Worm (Caenorhabditis elegans) whole organism, L4 larva: ENCODE results near the gene col-146.

Source experiments
- F37D6.2 ChIP-seq: sonication (generic microtip); optimal IDR thresholded peaks from 2 replicates; lab custom pipeline; 2016; ENCODE audit warnings: mild to moderate bottlenecking, missing genetic modification characterization, missing compliant biosample characterization
- T20F7.1 ChIP-seq: fragments of 200-800 bp; sonication (Bioruptor generic); optimal IDR thresholded peaks from 2 replicates; lab custom pipeline; 2018; ENCODE audit warnings: mild to moderate bottlenecking, missing genetic modification characterization, missing compliant biosample characterization
- aha-1 ChIP-seq: fragments of 150-350 bp; peaks from one replicate; lab custom pipeline; 2014; ENCODE audit warnings: missing biosample characterization, missing genetic modification characterization
- ceh-28 ChIP-seq: fragments of 150-350 bp; optimal IDR thresholded peaks from 2 replicates; lab custom pipeline; 2014; ENCODE audit warnings: missing biosample characterization, missing genetic modification reagents, missing genetic modification characterization
- ceh-82 ChIP-seq: sonication (generic microtip); optimal IDR thresholded peaks from 2 replicates; lab custom pipeline; 2017; ENCODE audit warnings: missing biosample characterization, missing genetic modification characterization
- ces-1 ChIP-seq: fragments of 150-350 bp; sonication (generic microtip); optimal IDR thresholded peaks from 4 replicates; lab custom pipeline; 2014; ENCODE audit warnings: missing biosample characterization, missing genetic modification reagents, missing genetic modification characterization
- ctbp-1 ChIP-seq: fragments of 200-800 bp; sonication (Bioruptor generic); IDR thresholded peaks from 2 replicates; pipeline ENCODE4 v1.3.6; 2022; ENCODE audit warnings: missing genetic modification reagents, missing genetic modification characterization, missing compliant biosample characterization
- daf-16 ChIP-seq, 3 experiments: sonication (generic microtip); optimal IDR thresholded peaks; 2 replicates each; lab custom pipeline; 2016 to 2017; ENCODE audit warnings: missing genetic modification characterization in 3 of 3, missing genetic modification reagents in 3 of 3, mild to moderate bottlenecking in 2 of 3, missing compliant biosample characterization in 2 of 3, missing biosample characterization in 1 of 3, moderate library complexity in 1 of 3
- daf-8 ChIP-seq: fragments of 200-800 bp; sonication (Bioruptor generic); IDR thresholded peaks from 2 replicates; pipeline ENCODE4 v1.3.6; 2022; ENCODE audit warnings: missing genetic modification characterization, missing compliant biosample characterization
- dmd-9 ChIP-seq: fragments of 200-800 bp; sonication (Bioruptor generic); IDR thresholded peaks from 2 replicates; pipeline ENCODE4 v1.3.6; 2022; ENCODE audit warnings: missing genetic modification reagents, missing genetic modification characterization, missing compliant biosample characterization
- dpl-1 ChIP-seq: fragments of 150-350 bp; optimal IDR thresholded peaks from 2 replicates; lab custom pipeline; 2014; ENCODE audit warnings: missing biosample characterization, missing genetic modification reagents, missing genetic modification characterization
- dve-1 ChIP-seq: sonication (generic microtip); optimal IDR thresholded peaks from 2 replicates; lab custom pipeline; 2017; ENCODE audit warnings: antibody characterized with exemption, mild to moderate bottlenecking, missing genetic modification characterization, missing compliant biosample characterization; ENCODE audit not compliant: insufficient read depth
- egl-43 ChIP-seq: fragments of 200-800 bp; sonication (Bioruptor generic); IDR thresholded peaks from 2 replicates; pipeline ENCODE4 v1.3.6; 2022; ENCODE audit warnings: missing genetic modification reagents, missing genetic modification characterization, missing compliant biosample characterization
- fkh-10 ChIP-seq: fragments of 150-350 bp; optimal IDR thresholded peaks from 2 replicates; lab custom pipeline; 2014; ENCODE audit warnings: missing biosample characterization, missing genetic modification reagents, missing genetic modification characterization
- hlh-30 ChIP-seq: sonication (generic microtip); optimal IDR thresholded peaks from 2 replicates; lab custom pipeline; 2017; ENCODE audit warnings: antibody characterized with exemption, mild to moderate bottlenecking, missing genetic modification characterization, missing compliant biosample characterization; ENCODE audit not compliant: insufficient read depth
- hmg-1.1 ChIP-seq: fragments of 200-800 bp; sonication (Bioruptor generic); IDR thresholded peaks from 2 replicates; pipeline ENCODE4 v1.3.6; 2022; ENCODE audit warnings: missing genetic modification reagents, missing genetic modification characterization, missing compliant biosample characterization
- lim-7 ChIP-seq: fragments of 200-800 bp; sonication (Bioruptor generic); IDR thresholded peaks from 2 replicates; pipeline ENCODE4 v1.3.6; 2022; ENCODE audit warnings: missing genetic modification characterization, missing compliant biosample characterization
- lsy-2 ChIP-seq, 2 experiments: fragments of 150-350 bp in 1 of 2; sonication (generic microtip) in 1 of 2; optimal IDR thresholded peaks; 2 replicates each; lab custom pipeline; 2014 to 2017; ENCODE audit warnings: missing biosample characterization in 2 of 2, missing genetic modification characterization in 2 of 2
- madf-5 ChIP-seq, 2 experiments: fragments of 200-800 bp; sonication (Bioruptor generic); IDR thresholded peaks; 2 replicates each; pipeline ENCODE4 v1.3.6; 2022; ENCODE audit warnings: missing compliant biosample characterization in 2 of 2, missing genetic modification characterization in 2 of 2
- mdl-1 ChIP-seq, 2 experiments: fragments of 150-350 bp in 1 of 2; sonication (generic microtip) in 1 of 2; optimal IDR thresholded peaks; 2 replicates each; lab custom pipeline; 2014 to 2017; ENCODE audit warnings: missing biosample characterization in 2 of 2, missing genetic modification characterization in 2 of 2
- mep-1 ChIP-seq: fragments of 150-350 bp; sonication (generic microtip); optimal IDR thresholded peaks from 3 replicates; lab custom pipeline; 2014; ENCODE audit warnings: missing biosample characterization, missing genetic modification characterization
- mxl-3 ChIP-seq: fragments of 200-800 bp; sonication (Bioruptor generic); optimal IDR thresholded peaks from 2 replicates; lab custom pipeline; 2018; ENCODE audit warnings: mild to moderate bottlenecking, missing genetic modification characterization, missing compliant biosample characterization
- nhr-28 ChIP-seq: fragments of 150-350 bp; optimal IDR thresholded peaks from 2 replicates; lab custom pipeline; 2014; ENCODE audit warnings: missing biosample characterization, missing genetic modification characterization
- nhr-48 ChIP-seq: sonication (generic microtip); optimal IDR thresholded peaks from 2 replicates; lab custom pipeline; 2016; ENCODE audit warnings: mild to moderate bottlenecking, missing genetic modification characterization, missing compliant biosample characterization
- nhr-76 ChIP-seq: fragments of 150-350 bp; optimal IDR thresholded peaks from 2 replicates; lab custom pipeline; 2014; ENCODE audit warnings: missing biosample characterization, missing genetic modification characterization
- php-3 ChIP-seq: fragments of 200-800 bp; sonication (Bioruptor generic); IDR thresholded peaks from 2 replicates; pipeline ENCODE4 v1.3.6; 2022; ENCODE audit warnings: missing genetic modification reagents, missing genetic modification characterization, missing compliant biosample characterization
- pqm-1 ChIP-seq: sonication (generic microtip); optimal IDR thresholded peaks from 2 replicates; lab custom pipeline; 2017; ENCODE audit warnings: missing biosample characterization, missing genetic modification characterization
- snpc-4 ChIP-seq: fragments of 150-350 bp; optimal IDR thresholded peaks from 2 replicates; lab custom pipeline; 2014; ENCODE audit warnings: missing biosample characterization, missing genetic modification characterization
- unc-62 ChIP-seq, 3 experiments: fragments of 150-350 bp in 1 of 3; sonication (generic microtip); optimal IDR thresholded peaks in 2 of 3; peaks in 1 of 3; 1 replicate in 1 of 3; 2 replicates in 2 of 3; lab custom pipeline; 2014 to 2017; ENCODE audit warnings: missing biosample characterization in 3 of 3, missing genetic modification characterization in 3 of 3, missing genetic modification reagents in 3 of 3, missing genotype in 1 of 3

col-146 gene

DNA sequence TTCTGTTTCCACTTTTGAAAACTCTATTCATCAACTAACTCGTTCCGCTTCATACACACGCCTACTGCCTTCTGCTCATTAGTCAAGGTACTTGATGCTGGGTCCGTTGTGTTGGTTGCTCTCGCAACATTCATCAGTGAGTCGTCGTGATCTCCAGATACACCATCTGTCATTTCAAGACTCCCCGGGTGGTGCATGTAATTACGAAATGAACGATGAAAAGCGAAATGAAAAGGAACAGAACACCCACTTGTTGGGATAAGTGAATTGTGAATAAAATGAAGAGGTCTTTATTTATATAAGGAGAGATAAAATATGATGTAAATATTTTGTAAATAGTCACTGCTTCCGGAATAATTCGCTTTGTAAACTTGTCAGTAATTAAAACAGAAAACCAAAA is 34.2 kb downstream of the col-146 start:
- TF ChIP-seq dpl-1, result no peak
- no peak for TF ChIP-seq ceh-28 (tag; lab: Kevin White, UChicago)
- no peak for TF ChIP-seq lsy-2 (tag; optimal IDR thresholded peaks at IDR 0.05; lab: Kevin White, UChicago)
- no peak for TF ChIP-seq fkh-10 (GFP tag; lab: Kevin White, UChicago)
- no peak for TF ChIP-seq snpc-4
- TF ChIP-seq madf-5 (GFP tag; IDR thresholded peaks at IDR 0.05; lab: Robert Waterston, UW), result no peak
- TF ChIP-seq lim-7, result no peak
- TF ChIP-seq egl-43 (GFP tag; lab: Robert Waterston, UW), result no peak
- no peak for TF ChIP-seq nhr-48 (tag; lab: Kevin White, UChicago)
- TF ChIP-seq ces-1 (GFP tag; lab: Kevin White, UChicago), result no peak
- TF ChIP-seq mep-1 (tag; lab: Kevin White, UChicago), result no peak
- TF ChIP-seq, all 104 proteins: peak for 0

DNA sequence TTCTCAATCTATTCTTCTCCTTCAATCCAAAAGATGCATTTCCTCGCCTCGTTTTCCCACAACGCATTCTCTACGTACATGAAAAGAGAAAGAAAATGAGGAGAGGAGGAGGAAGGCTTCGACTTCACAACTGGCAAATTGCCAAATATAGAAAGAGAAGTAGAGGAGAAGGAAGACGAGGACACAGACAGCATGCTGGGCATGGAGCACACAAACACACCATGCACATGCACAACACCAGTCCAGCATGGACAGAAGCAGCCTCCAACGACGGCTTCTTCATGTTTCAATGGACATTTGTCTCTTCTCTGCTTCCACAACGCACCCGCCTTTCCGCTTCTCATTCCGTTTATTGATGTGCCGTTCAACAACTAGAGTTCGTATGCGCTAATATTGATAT is 34.9 kb downstream of the col-146 start:
- TF ChIP-seq fkh-10 (GFP tag; lab: Kevin White, UChicago) (peak; percentile 3), aha-1 (tag; lab: Kevin White, UChicago) (peak; percentile 96), mdl-1 (tag; optimal IDR thresholded peaks at IDR 0.05; lab: Kevin White, UChicago) (peak in 1 of 2 experiments; percentile 48), ctbp-1 (peak; percentile 50; the same call in 1 of the 2 replicates), hlh-30 (peak; percentile 27), mxl-3 (GFP tag; lab: Kevin White, UChicago) (peak; percentile 40), lsy-2 (tag; optimal IDR thresholded peaks at IDR 0.05; lab: Kevin White, UChicago) (peak in 1 of 2 experiments; percentile 34), T20F7.1 (GFP tag; lab: Kevin White, UChicago) (no peak), hmg-1.1 (GFP tag; lab: Robert Waterston, UW) (peak; percentile 67), ceh-82 (tag; lab: Kevin White, UChicago) (no peak)

DNA sequence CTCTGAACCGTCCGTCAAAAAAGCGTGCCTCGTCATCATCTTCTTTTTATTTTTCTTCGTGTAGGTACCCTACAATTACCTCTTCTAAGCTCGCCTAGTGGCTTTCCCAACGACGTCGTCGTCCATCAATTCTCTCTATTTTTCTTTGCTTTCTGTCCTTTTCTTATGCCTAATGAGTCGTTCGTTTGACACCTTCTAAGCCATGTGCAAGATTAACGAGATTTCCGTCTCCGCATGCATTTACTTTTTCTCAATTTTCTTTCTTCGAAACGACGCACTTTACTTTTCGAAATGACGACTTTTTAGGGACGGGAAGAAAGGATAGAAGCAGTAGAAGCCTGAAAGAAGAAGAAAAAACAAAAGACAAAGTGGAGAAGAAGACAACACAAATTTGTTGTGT is 36.7 kb downstream of the col-146 start, which contains the start of gene ZK287.1:
Gene ZK287.1, plus strand, starts transcription at position 301 of the 400 bp plus-strand sequence.
- peak in 1 of 2 experiments; percentile 6 for TF ChIP-seq unc-62 (GFP tag; optimal IDR thresholded peaks at IDR 0.05 in 1 of 2; lab: Kevin White, UChicago)
- no peak for TF ChIP-seq unc-62 (tag; optimal IDR thresholded peaks at IDR 0.05; lab: Kevin White, UChicago)
- TF ChIP-seq F37D6.2 (tag; lab: Kevin White, UChicago), result no peak

DNA sequence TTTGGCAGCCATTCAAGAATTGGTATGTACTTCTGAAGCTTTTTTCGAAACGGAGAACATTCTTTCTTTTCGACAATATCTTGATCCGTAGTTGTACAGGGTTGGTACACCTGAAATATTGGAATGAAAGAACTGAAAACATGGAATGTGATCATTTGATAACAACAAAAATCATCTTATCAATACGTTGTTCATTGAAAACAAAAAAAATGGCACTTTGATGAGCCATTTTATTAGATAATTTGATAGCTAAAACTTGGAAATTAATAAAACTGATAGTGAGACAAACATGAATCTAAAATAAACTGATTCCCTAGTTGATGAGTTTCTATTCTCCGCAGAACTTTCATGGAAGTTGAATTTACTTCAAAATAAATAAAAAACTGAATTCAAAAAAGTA is 42.8 kb downstream of the col-146 start:
- TF ChIP-seq dmd-9 (GFP tag; lab: Robert Waterston, UW), result no peak
- peak; percentile 50 for TF ChIP-seq php-3 (GFP tag; lab: Robert Waterston, UW)
- no peak for TF ChIP-seq F37D6.2 (tag; lab: Kevin White, UChicago)
- no peak for TF ChIP-seq nhr-76 (tag; lab: Kevin White, UChicago)
- no peak for TF ChIP-seq daf-16 (GFP tag; optimal IDR thresholded peaks at IDR 0.05; lab: Kevin White, UChicago)
- peak; percentile 76 for TF ChIP-seq daf-16 (tag; optimal IDR thresholded peaks at IDR 0.05; lab: Kevin White, UChicago)
- TF ChIP-seq daf-8 (GFP tag; lab: Robert Waterston, UW), result no peak
- TF ChIP-seq pqm-1 (tag; lab: Kevin White, UChicago), result peak; percentile 30
- peak; percentile 56 for TF ChIP-seq dve-1 (tag; lab: Kevin White, UChicago)

DNA sequence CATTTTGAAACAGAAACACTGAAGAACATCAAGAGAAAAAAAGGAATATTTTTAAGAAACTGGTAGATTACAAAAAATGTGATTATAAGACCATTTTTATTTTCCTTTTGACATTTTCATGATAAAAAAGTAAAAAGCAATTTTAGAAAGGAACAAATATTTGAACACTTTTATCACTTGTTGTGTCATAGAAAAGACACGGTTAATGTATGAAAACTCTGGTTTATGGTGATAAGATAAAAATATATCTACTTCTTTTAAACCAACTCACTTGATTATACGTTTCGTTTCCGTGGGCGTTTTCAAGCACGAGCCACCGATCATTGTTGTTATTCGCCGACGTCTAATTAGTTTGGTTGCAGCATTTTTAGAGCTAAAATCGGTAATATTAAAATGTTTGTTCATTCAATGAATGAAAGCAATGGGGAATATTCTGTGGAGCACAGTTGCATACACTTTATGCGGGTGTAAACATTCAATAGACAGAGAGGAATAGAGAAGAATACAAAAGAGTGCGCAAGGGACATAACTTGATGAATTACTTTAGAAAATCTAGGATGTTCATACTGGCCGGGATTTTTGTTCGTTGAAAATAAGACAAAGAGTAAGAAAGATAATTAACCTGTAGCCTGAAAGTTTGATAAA is 43.6 kb downstream of the col-146 start, which contains the start of gene sulp-8:
Gene sulp-8, minus strand, starts transcription at position 469 of the 645 bp plus-strand sequence.
- TF ChIP-seq nhr-28 (peak; percentile 30), daf-16 (GFP tag; optimal IDR thresholded peaks at IDR 0.05; lab: Kevin White, UChicago) (no peak), daf-16 (tag; optimal IDR thresholded peaks at IDR 0.05; lab: Kevin White, UChicago) (peak; percentile 63), unc-62 (GFP tag; optimal IDR thresholded peaks at IDR 0.05 in 1 of 2; lab: Kevin White, UChicago) (no peak), unc-62 (tag; optimal IDR thresholded peaks at IDR 0.05; lab: Kevin White, UChicago) (no peak), dve-1 (tag; lab: Kevin White, UChicago) (peak; percentile 25)
